Worm (Caenorhabditis elegans): ENCODE measurements around the gene pef-1.

pef-1 gene

ce11 chrIII:946250-946725, 20.2 kb upstream of the pef-1 start, which contains the start of gene fbxa-60 (continued):
- TF ChIP-seq aly-2 (tag; optimal IDR thresholded peaks at IDR 0.05): no peak
- TF ChIP-seq Y5F2A.4 (GFP tag; optimal IDR thresholded peaks at IDR 0.05): no peak
- no peak for TF ChIP-seq daf-19 (GFP tag; conservative IDR thresholded peaks at IDR 0.05)
- no peak for TF ChIP-seq ceh-82 (tag; optimal IDR thresholded peaks at IDR 0.05)
- no peak for TF ChIP-seq nhr-76 (tag; optimal IDR thresholded peaks at IDR 0.05)
- peak; percentile 61 for TF ChIP-seq nhr-28 (tag; optimal IDR thresholded peaks at IDR 0.05)
- no peak for TF ChIP-seq unc-130 (GFP tag; optimal IDR thresholded peaks at IDR 0.05)
- no peak for TF ChIP-seq lsy-2 (tag; optimal IDR thresholded peaks at IDR 0.05)
- no peak for TF ChIP-seq R02D3.7 (tag; optimal IDR thresholded peaks at IDR 0.05)
- peak; percentile 54 for TF ChIP-seq T20F7.1 (GFP tag; optimal IDR thresholded peaks at IDR 0.05)
- TF ChIP-seq tra-1 (GFP tag; IDR thresholded peaks at IDR 0.05): peak; percentile 66; the same call in 1 of the 2 replicates
- no peak for TF ChIP-seq ceh-20 (GFP tag; IDR thresholded peaks at IDR 0.05)
- no peak for TF ChIP-seq nhr-11 (tag; optimal IDR thresholded peaks at IDR 0.05)
- TF ChIP-seq ceh-32 (tag; optimal IDR thresholded peaks at IDR 0.05; ENCODE audit: poor library complexity): no peak
- TF ChIP-seq ZK546.5 (tag; optimal IDR thresholded peaks at IDR 0.05): no peak
- TF ChIP-seq ztf-11 (tag; optimal IDR thresholded peaks at IDR 0.05): no peak
- TF ChIP-seq F10B5.3 (tag; optimal IDR thresholded peaks at IDR 0.05): no peak
- no peak for TF ChIP-seq Y75B8A.6 (GFP tag; IDR thresholded peaks at IDR 0.05)
- no peak for TF ChIP-seq saeg-2 (GFP tag; IDR thresholded peaks at IDR 0.05)
- TF ChIP-seq daf-8 (GFP tag; IDR thresholded peaks at IDR 0.05): no peak
- no peak for TF ChIP-seq zfp-2 (tag; optimal IDR thresholded peaks at IDR 0.05)
- no peak for TF ChIP-seq lin-39 (tag; optimal IDR thresholded peaks at IDR 0.05)
- peak; percentile 63 for TF ChIP-seq dve-1 (tag; optimal IDR thresholded peaks at IDR 0.05; ENCODE audit: insufficient read depth)
- TF ChIP-seq duxl-1 (tag; optimal IDR thresholded peaks at IDR 0.05; ENCODE audit: poor library complexity): no peak
- TF ChIP-seq nhr-48 (tag; optimal IDR thresholded peaks at IDR 0.05): no peak
- no peak for TF ChIP-seq rbr-2 (tag; optimal IDR thresholded peaks at IDR 0.05)
- no peak for TF ChIP-seq F44E2.7 (GFP tag; IDR thresholded peaks at IDR 0.05)
- no peak for TF ChIP-seq mxl-2 (GFP tag; conservative IDR thresholded peaks at IDR 0.05)
- no peak for TF ChIP-seq egl-27 (tag; optimal IDR thresholded peaks at IDR 0.05)
- TF ChIP-seq ceh-28 (tag; optimal IDR thresholded peaks at IDR 0.05): no peak
- TF ChIP-seq skn-1 (tag; optimal IDR thresholded peaks at IDR 0.05): no peak
- no peak for TF ChIP-seq zfp-3 (GFP tag; conservative IDR thresholded peaks at IDR 0.05)
- no peak for TF ChIP-seq sdz-12 (GFP tag; optimal IDR thresholded peaks at IDR 0.05)
- no peak for TF ChIP-seq ctbp-1 (GFP tag; IDR thresholded peaks at IDR 0.05)
- no peak for TF ChIP-seq dpl-1 (GFP tag; optimal IDR thresholded peaks at IDR 0.05)
- TF ChIP-seq hlh-11 (tag; optimal IDR thresholded peaks at IDR 0.05): peak; percentile 82

DNA sequence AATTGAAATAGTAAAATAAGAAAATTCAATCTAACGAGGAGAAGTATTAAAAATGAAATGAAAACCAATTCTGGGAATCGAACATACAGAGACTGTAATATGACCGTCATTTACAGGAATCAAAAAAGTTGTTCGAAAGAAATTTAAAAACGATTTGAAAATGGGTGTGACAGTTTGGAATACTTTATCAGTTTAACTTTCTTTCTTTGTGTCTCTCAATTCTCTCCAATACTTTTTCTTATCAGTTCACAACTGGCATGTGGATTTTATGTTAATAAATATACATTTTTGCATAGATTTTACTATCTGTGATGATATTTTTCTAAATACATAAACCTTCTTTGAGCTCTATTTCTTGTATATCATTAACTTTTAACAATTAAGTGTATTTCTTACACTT, 18.2 kb upstream of the pef-1 start:
- peak; percentile 78 for TF ChIP-seq dmd-6 (GFP tag; IDR thresholded peaks at IDR 0.05)
- TF ChIP-seq php-3 (GFP tag; IDR thresholded peaks at IDR 0.05): peak; percentile 78

DNA sequence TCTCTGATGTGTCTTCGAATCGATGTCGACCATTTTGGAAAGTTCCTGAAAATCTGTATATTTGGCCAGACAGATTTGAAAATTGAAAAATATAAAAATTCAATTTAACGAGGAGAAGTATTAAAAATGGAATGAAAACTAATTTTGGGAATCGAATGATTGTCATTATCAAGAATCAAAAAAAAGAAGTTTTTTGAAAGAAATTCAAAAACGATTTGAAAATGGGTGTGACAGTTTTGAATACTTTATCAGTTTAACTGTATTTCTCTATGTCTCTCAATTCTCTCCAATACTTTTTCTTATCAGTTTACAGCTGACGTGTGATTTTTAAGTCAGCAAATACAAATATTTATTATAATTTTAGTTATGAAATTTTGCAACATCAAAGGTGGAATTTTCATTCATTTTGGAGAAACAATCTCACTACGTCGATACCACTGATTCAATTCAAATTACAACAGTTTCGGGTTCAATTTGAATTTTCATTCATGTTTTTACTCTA, 17.4 kb upstream of the pef-1 start, which contains the start of gene fbxa-59:
fbxa-59 (minus strand) TSS at position 51 of the 502 bp plus-strand sequence.
- TF ChIP-seq F44E2.7 (GFP tag; IDR thresholded peaks at IDR 0.05): no peak
- no peak for TF ChIP-seq arid-1 (GFP tag; conservative IDR thresholded peaks at IDR 0.05)
- TF ChIP-seq hif-1 (tag; optimal IDR thresholded peaks at IDR 0.05): no peak
- TF ChIP-seq nhr-76 (tag; optimal IDR thresholded peaks at IDR 0.05): no peak
- no peak for TF ChIP-seq nhr-25 (tag; optimal IDR thresholded peaks at IDR 0.05; ENCODE audit: borderline replicate concordance, insufficient read depth)
- no peak for TF ChIP-seq nhr-6 (tag; optimal IDR thresholded peaks at IDR 0.05)
- peak; percentile 27 for TF ChIP-seq nhr-77 (tag; optimal IDR thresholded peaks at IDR 0.05)
- TF ChIP-seq nhr-10 (tag; optimal IDR thresholded peaks at IDR 0.05): no peak
- 0 out of 2 replicates have a peak, but pooled peaks have one; percentile 10 for TF ChIP-seq lin-38 (GFP tag; IDR thresholded peaks at IDR 0.05)
- no peak for TF ChIP-seq cey-2 (tag; optimal IDR thresholded peaks at IDR 0.05; ENCODE audit: borderline replicate concordance, insufficient read depth)
- no peak for TF ChIP-seq set-16 (GFP tag; IDR thresholded peaks at IDR 0.05)
- TF ChIP-seq madf-5 (GFP tag; IDR thresholded peaks at IDR 0.05): no peak
- TF ChIP-seq hmg-1.1 (GFP tag; IDR thresholded peaks at IDR 0.05): no peak
- TF ChIP-seq ZK337.2 (GFP tag; IDR thresholded peaks at IDR 0.05): no peak
- TF ChIP-seq unc-130 (GFP tag; optimal IDR thresholded peaks at IDR 0.05): no peak

All from whole organism, L4 larva.